Worm (Caenorhabditis elegans) whole organism, young adult: ENCODE data around the gene set-20.
A peak's percentile ranks its signal among the peaks of the same experiment; 100 is the strongest.

Experiments
- B0261.1 ChIP-seq: sonication (generic microtip); optimal IDR thresholded peaks from 2 replicates; lab custom pipeline; 2016; ENCODE audit warnings: mild to moderate bottlenecking, missing genetic modification characterization, moderate library complexity, missing compliant biosample characterization
- C06A6.2 ChIP-seq: fragments of 200-800 bp; sonication (Bioruptor generic); conservative IDR thresholded peaks from 2 replicates; pipeline ENCODE4 v1.3.6; 2022; ENCODE audit warnings: missing genetic modification characterization, missing compliant biosample characterization
- D2030.7 ChIP-seq: fragments of 200-800 bp; sonication (Bioruptor generic); IDR thresholded peaks from 2 replicates; pipeline ENCODE4 v1.3.6; 2022; ENCODE audit warnings: missing genetic modification reagents, missing genetic modification characterization, missing compliant biosample characterization
- F23B12.7 ChIP-seq: sonication (generic microtip); optimal IDR thresholded peaks from 2 replicates; lab custom pipeline; 2017; ENCODE audit warnings: missing genetic modification characterization, mild to moderate bottlenecking, missing compliant biosample characterization, antibody characterized with exemption, moderate library complexity; ENCODE audit not compliant: insufficient read depth
- F49E8.2 ChIP-seq: sonication (generic microtip); optimal IDR thresholded peaks from 3 replicates; lab custom pipeline; 2017; ENCODE audit warnings: missing genetic modification characterization, mild to moderate bottlenecking, missing compliant biosample characterization, antibody characterized with exemption, moderate library complexity; ENCODE audit not compliant: insufficient read depth
- F55B11.4 ChIP-seq: sonication (generic microtip); optimal IDR thresholded peaks from 2 replicates; lab custom pipeline; 2016; ENCODE audit warnings: missing compliant biosample characterization, missing genetic modification characterization, borderline replicate concordance; ENCODE audit not compliant: insufficient read depth
- F57A8.1 ChIP-seq: fragments of 200-800 bp; sonication (Bioruptor generic); optimal IDR thresholded peaks from 2 replicates; lab custom pipeline; 2018; ENCODE audit warnings: mild to moderate bottlenecking, missing genetic modification characterization, moderate library complexity, missing compliant biosample characterization
- K11D2.4 ChIP-seq: fragments of 200-800 bp; sonication (Bioruptor generic); IDR thresholded peaks from 2 replicates; pipeline ENCODE4 v1.3.6; 2022; ENCODE audit warnings: missing genetic modification reagents, missing genetic modification characterization, missing compliant biosample characterization
- T26A5.8 ChIP-seq: sonication (generic microtip); optimal IDR thresholded peaks from 2 replicates; lab custom pipeline; 2016; ENCODE audit warnings: missing genetic modification characterization, missing compliant biosample characterization
- Y53F4B.3 ChIP-seq: fragments of 200-800 bp; sonication (Bioruptor generic); IDR thresholded peaks from 2 replicates; pipeline ENCODE4 v1.3.6; 2022; ENCODE audit warnings: missing genetic modification reagents, missing genetic modification characterization, missing compliant biosample characterization
- Y95B8A.8 ChIP-seq: fragments of 200-800 bp; sonication (Bioruptor generic); IDR thresholded peaks from 2 replicates; pipeline ENCODE4 v1.3.6; 2022; ENCODE audit warnings: missing genetic modification reagents, missing genetic modification characterization, missing compliant biosample characterization
- ZK185.1 ChIP-seq: sonication (generic microtip); optimal IDR thresholded peaks from 2 replicates; lab custom pipeline; 2016; ENCODE audit warnings: mild to moderate bottlenecking, missing genetic modification characterization, missing compliant biosample characterization; ENCODE audit not compliant: poor library complexity, severe bottlenecking
- aptf-3 ChIP-seq: fragments of 200-800 bp; sonication (Bioruptor generic); IDR thresholded peaks from 2 replicates; pipeline ENCODE4 v1.3.6; 2022; ENCODE audit warnings: missing genetic modification characterization, missing compliant biosample characterization
- attf-5 ChIP-seq: fragments of 200-800 bp; sonication (Bioruptor generic); optimal IDR thresholded peaks from 2 replicates; lab custom pipeline; 2018; ENCODE audit warnings: mild to moderate bottlenecking, missing genetic modification characterization, missing compliant biosample characterization
- bed-1 ChIP-seq: fragments of 200-800 bp; sonication (Bioruptor generic); IDR thresholded peaks from 2 replicates; pipeline ENCODE4 v1.3.6; 2022; ENCODE audit warnings: missing genetic modification reagents, missing genetic modification characterization, missing compliant biosample characterization
- bed-2 ChIP-seq: fragments of 200-800 bp; sonication (Bioruptor generic); IDR thresholded peaks from 2 replicates; pipeline ENCODE4 v1.3.6; 2022; ENCODE audit warnings: missing genetic modification reagents, missing genetic modification characterization, missing compliant biosample characterization
- ceh-58 ChIP-seq: fragments of 200-800 bp; sonication (Bioruptor generic); IDR thresholded peaks from 2 replicates; pipeline ENCODE4 v1.3.6; 2022; ENCODE audit warnings: missing genetic modification characterization, missing compliant biosample characterization
- ceh-91 ChIP-seq: fragments of 200-800 bp; sonication (Bioruptor generic); IDR thresholded peaks from 2 replicates; pipeline ENCODE4 v1.3.6; 2022; ENCODE audit warnings: missing genetic modification reagents, missing genetic modification characterization, missing compliant biosample characterization
- dox-1 ChIP-seq: fragments of 200-800 bp; sonication (Bioruptor generic); IDR thresholded peaks from 2 replicates; pipeline ENCODE4 v1.3.6; 2022; ENCODE audit warnings: missing genetic modification reagents, missing genetic modification characterization, missing compliant biosample characterization
- dpff-1 ChIP-seq: sonication (generic microtip); optimal IDR thresholded peaks from 2 replicates; lab custom pipeline; 2017; ENCODE audit warnings: mild to moderate bottlenecking, missing genetic modification characterization, missing compliant biosample characterization
- egl-18 ChIP-seq: fragments of 200-800 bp; sonication (Bioruptor generic); IDR thresholded peaks from 2 replicates; pipeline ENCODE4 v1.3.6; 2022; ENCODE audit warnings: missing genetic modification reagents, missing genetic modification characterization, missing compliant biosample characterization
- egl-44 ChIP-seq: fragments of 200-800 bp; sonication (Bioruptor generic); IDR thresholded peaks from 2 replicates; pipeline ENCODE4 v1.3.6; 2022; ENCODE audit warnings: missing genetic modification reagents, missing genetic modification characterization, missing compliant biosample characterization
- ets-4 ChIP-seq: fragments of 200-800 bp; sonication (Bioruptor generic); optimal IDR thresholded peaks from 2 replicates; lab custom pipeline; 2018; ENCODE audit warnings: mild to moderate bottlenecking, missing genetic modification characterization, missing compliant biosample characterization
- him-1 ChIP-seq: sonication (generic microtip); optimal IDR thresholded peaks from 2 replicates; lab custom pipeline; 2016; ENCODE audit warnings: missing genotype, missing genetic modification reagents, missing genetic modification characterization, missing compliant biosample characterization
- hmg-20 ChIP-seq: fragments of 200-800 bp; sonication (Bioruptor generic); IDR thresholded peaks from 2 replicates; pipeline ENCODE4 v1.3.6; 2022; ENCODE audit warnings: missing genetic modification reagents, missing genetic modification characterization, missing compliant biosample characterization
- hrde-1 ChIP-seq: sonication (generic microtip); optimal IDR thresholded peaks from 2 replicates; lab custom pipeline; 2016; ENCODE audit warnings: missing genetic modification characterization, mild to moderate bottlenecking, missing compliant biosample characterization, moderate library complexity, missing genotype, missing genetic modification reagents, borderline replicate concordance
- hsf-1 ChIP-seq: fragments of 200-800 bp; sonication (Bioruptor generic); IDR thresholded peaks from 2 replicates; pipeline ENCODE4 v1.3.6; 2022; ENCODE audit warnings: missing genetic modification reagents, missing genetic modification characterization, missing compliant biosample characterization
- lag-1 ChIP-seq: fragments of 200-800 bp; sonication (Bioruptor generic); IDR thresholded peaks from 2 replicates; pipeline ENCODE4 v1.3.6; 2022; ENCODE audit warnings: missing genetic modification reagents, missing genetic modification characterization, missing compliant biosample characterization
- let-526 ChIP-seq: fragments of 200-800 bp; sonication (Bioruptor generic); IDR thresholded peaks from 2 replicates; pipeline ENCODE4 v1.3.6; 2022; ENCODE audit warnings: missing genetic modification reagents, missing genetic modification characterization, missing compliant biosample characterization
- let-607 ChIP-seq, 2 experiments: fragments of 200-800 bp in 1 of 2; sonication (Bioruptor generic) in 1 of 2; sonication (generic microtip) in 1 of 2; optimal IDR thresholded peaks; 2 replicates each; lab custom pipeline; 2016 to 2018; ENCODE audit warnings: mild to moderate bottlenecking in 2 of 2, missing compliant biosample characterization in 2 of 2, missing genetic modification characterization in 2 of 2, moderate library complexity in 2 of 2, missing genotype in 1 of 2
- lin-26 ChIP-seq: fragments of 200-800 bp; sonication (Bioruptor generic); IDR thresholded peaks from 2 replicates; pipeline ENCODE4 v1.3.6; 2022; ENCODE audit warnings: missing genetic modification reagents, missing genetic modification characterization, missing compliant biosample characterization
- lir-1 ChIP-seq: fragments of 200-800 bp; sonication (Bioruptor generic); conservative IDR thresholded peaks from 2 replicates; pipeline ENCODE4 v1.3.6; 2022; ENCODE audit warnings: missing genetic modification reagents, missing genetic modification characterization, missing compliant biosample characterization
- madf-3 ChIP-seq: fragments of 200-800 bp; sonication (Bioruptor generic); IDR thresholded peaks from 2 replicates; pipeline ENCODE4 v1.3.6; 2022; ENCODE audit warnings: missing genetic modification reagents, missing genetic modification characterization, missing compliant biosample characterization
- madf-8 ChIP-seq: fragments of 200-800 bp; sonication (Bioruptor generic); conservative IDR thresholded peaks from 2 replicates; pipeline ENCODE4 v1.3.6; 2022; ENCODE audit warnings: missing genetic modification reagents, missing genetic modification characterization, missing compliant biosample characterization
- mes-4 ChIP-seq: sonication (generic microtip); optimal IDR thresholded peaks from 2 replicates; lab custom pipeline; 2016; ENCODE audit warnings: missing genotype, missing genetic modification characterization, missing compliant biosample characterization
- nfya-1 ChIP-seq: sonication (generic microtip); optimal IDR thresholded peaks from 2 replicates; lab custom pipeline; 2017; ENCODE audit warnings: antibody characterized with exemption, missing compliant biosample characterization, missing genetic modification characterization, borderline replicate concordance; ENCODE audit not compliant: insufficient read depth
- nfya-2 ChIP-seq: fragments of 200-800 bp; sonication (Bioruptor generic); IDR thresholded peaks from 2 replicates; pipeline ENCODE4 v1.3.6; 2022; ENCODE audit warnings: missing genetic modification reagents, missing genetic modification characterization, missing compliant biosample characterization
- nhr-27 ChIP-seq: fragments of 200-800 bp; sonication (Bioruptor generic); optimal IDR thresholded peaks from 2 replicates; lab custom pipeline; 2018; ENCODE audit warnings: mild to moderate bottlenecking, missing genetic modification characterization, moderate library complexity, missing compliant biosample characterization
- rpc-1 ChIP-seq, 2 experiments: fragments of 150-350 bp in 1 of 2; sonication (generic microtip) in 1 of 2; optimal IDR thresholded peaks; 2 replicates each; lab custom pipeline; 2014 to 2018; ENCODE audit warnings: missing biosample characterization in 1 of 2, missing genetic modification characterization in 1 of 2, missing genetic modification reagents in 1 of 2, missing genotype in 1 of 2
- sptf-2 ChIP-seq: fragments of 200-800 bp; sonication (Bioruptor generic); optimal IDR thresholded peaks from 2 replicates; lab custom pipeline; 2018; ENCODE audit warnings: mild to moderate bottlenecking, missing genetic modification characterization, missing compliant biosample characterization
- tbx-9 ChIP-seq: sonication (generic microtip); optimal IDR thresholded peaks from 2 replicates; lab custom pipeline; 2016; ENCODE audit warnings: borderline replicate concordance, missing genetic modification characterization, inconsistent platforms, missing compliant biosample characterization
- tlf-1 ChIP-seq: fragments of 200-800 bp; sonication (Bioruptor generic); optimal IDR thresholded peaks from 2 replicates; lab custom pipeline; 2018; ENCODE audit warnings: mild to moderate bottlenecking, missing genetic modification characterization, missing compliant biosample characterization
- unc-130 ChIP-seq: sonication (generic microtip); optimal IDR thresholded peaks from 2 replicates; lab custom pipeline; 2016; ENCODE audit warnings: missing genetic modification reagents, missing genetic modification characterization, missing compliant biosample characterization
- ztf-22 ChIP-seq: fragments of 200-800 bp; sonication (Bioruptor generic); optimal IDR thresholded peaks from 2 replicates; lab custom pipeline; 2018; ENCODE audit warnings: mild to moderate bottlenecking, missing genetic modification characterization, moderate library complexity, missing compliant biosample characterization
- ztf-25 ChIP-seq: fragments of 200-800 bp; sonication (Bioruptor generic); IDR thresholded peaks from 2 replicates; pipeline ENCODE4 v1.3.6; 2022; ENCODE audit warnings: missing genetic modification reagents, missing genetic modification characterization, missing compliant biosample characterization
- ztf-28 ChIP-seq: fragments of 200-800 bp; sonication (Bioruptor generic); IDR thresholded peaks from 2 replicates; pipeline ENCODE4 v1.3.6; 2022; ENCODE audit warnings: missing genetic modification reagents, missing genetic modification characterization, missing compliant biosample characterization
- ztf-3 ChIP-seq: fragments of 200-800 bp; sonication (Bioruptor generic); optimal IDR thresholded peaks from 2 replicates; lab custom pipeline; 2018; ENCODE audit warnings: mild to moderate bottlenecking, missing genetic modification characterization, missing compliant biosample characterization

Gene set-20

DNA sequence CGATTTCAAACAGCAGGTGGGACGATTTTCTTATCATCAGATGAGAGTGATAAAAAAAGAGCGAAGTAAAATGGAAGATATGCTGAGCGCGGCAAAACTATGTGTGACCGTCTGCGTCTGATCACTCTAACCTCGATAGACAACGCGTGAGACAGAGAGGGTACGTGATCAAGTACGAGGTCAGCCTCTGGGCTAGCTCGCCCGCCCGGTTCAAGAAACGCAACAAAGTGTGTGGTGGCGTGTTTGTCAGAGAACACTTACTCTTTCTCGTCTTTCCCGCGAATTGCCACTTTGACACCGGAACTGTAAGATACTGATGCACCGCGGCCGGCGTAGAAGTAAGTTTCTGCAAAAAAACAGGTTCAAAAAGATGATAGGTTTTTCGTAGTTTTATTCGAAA is 10.2 kb upstream of the set-20 start (continued):
- TF ChIP-seq unc-130 (GFP tag; lab: Kevin White, UChicago) (no peak), tbx-9 (tag; lab: Kevin White, UChicago) (no peak), ztf-28 (no peak), sptf-2 (GFP tag; lab: Kevin White, UChicago) (no peak), rpc-1 (optimal IDR thresholded peaks at IDR 0.05; lab: Kevin White, UChicago) (no peak), rpc-1 (tag; optimal IDR thresholded peaks at IDR 0.05; lab: Kevin White, UChicago) (no peak), F49E8.2 (tag; lab: Kevin White, UChicago) (no peak), bed-1 (no peak), ztf-22 (GFP tag; lab: Kevin White, UChicago) (peak; percentile 43), ztf-3 (GFP tag; lab: Kevin White, UChicago) (no peak), nfya-1 (tag; lab: Kevin White, UChicago) (no peak), mes-4 (tag; lab: Kevin White, UChicago) (no peak), nhr-27 (tag; lab: Kevin White, UChicago) (no peak), ZK185.1 (tag; lab: Kevin White, UChicago) (peak; percentile 19), ceh-58 (no peak), ztf-25 (GFP tag; lab: Robert Waterston, UW) (no peak), dox-1 (GFP tag; lab: Robert Waterston, UW) (peak; percentile 72), nfya-2 (GFP tag; lab: Robert Waterston, UW) (no peak), lir-1 (GFP tag; lab: Robert Waterston, UW) (no peak), Y95B8A.8 (GFP tag; lab: Robert Waterston, UW) (no peak), K11D2.4 (GFP tag; lab: Robert Waterston, UW) (peak; percentile 49), D2030.7 (no peak), aptf-3 (no peak), hrde-1 (tag; lab: Kevin White, UChicago) (no peak), T26A5.8 (tag; lab: Kevin White, UChicago) (no peak), let-607 (tag; optimal IDR thresholded peaks at IDR 0.05; lab: Kevin White, UChicago) (peak in 1 of 2 experiments; percentile 26), madf-8 (no peak), ceh-91 (no peak), ets-4 (GFP tag; lab: Kevin White, UChicago) (peak; percentile 75), hsf-1 (GFP tag; lab: Robert Waterston, UW) (no peak), F57A8.1 (GFP tag; lab: Kevin White, UChicago) (no peak), hmg-20 (GFP tag; lab: Robert Waterston, UW) (no peak), madf-3 (GFP tag; lab: Robert Waterston, UW) (no peak), egl-44 (GFP tag; lab: Robert Waterston, UW) (peak; percentile 51; the same call in 1 of the 2 replicates), F55B11.4 (tag; lab: Kevin White, UChicago) (no peak), let-526 (GFP tag; lab: Robert Waterston, UW) (0 out of 2 replicates have a peak, but pooled peaks have one; percentile 11), Y53F4B.3 (GFP tag; lab: Robert Waterston, UW) (no peak), him-1 (tag; lab: Kevin White, UChicago) (no peak), dpff-1 (no peak), attf-5 (GFP tag; lab: Kevin White, UChicago) (peak; percentile 30), F23B12.7 (no peak), lin-26 (GFP tag; lab: Robert Waterston, UW) (peak; percentile 76), C06A6.2 (GFP tag; lab: Robert Waterston, UW) (0 out of 2 replicates have a peak, but pooled peaks have one; percentile 38), tlf-1 (GFP tag; lab: Kevin White, UChicago) (no peak), B0261.1 (tag; lab: Kevin White, UChicago) (no peak), bed-2 (GFP tag; lab: Robert Waterston, UW) (no peak), egl-18 (GFP tag; lab: Robert Waterston, UW) (no peak), lag-1 (GFP tag; lab: Robert Waterston, UW) (no peak)
